Fruit fly (Drosophila melanogaster): ENCODE results near the gene CG3473.

CG3473 gene

DNA sequence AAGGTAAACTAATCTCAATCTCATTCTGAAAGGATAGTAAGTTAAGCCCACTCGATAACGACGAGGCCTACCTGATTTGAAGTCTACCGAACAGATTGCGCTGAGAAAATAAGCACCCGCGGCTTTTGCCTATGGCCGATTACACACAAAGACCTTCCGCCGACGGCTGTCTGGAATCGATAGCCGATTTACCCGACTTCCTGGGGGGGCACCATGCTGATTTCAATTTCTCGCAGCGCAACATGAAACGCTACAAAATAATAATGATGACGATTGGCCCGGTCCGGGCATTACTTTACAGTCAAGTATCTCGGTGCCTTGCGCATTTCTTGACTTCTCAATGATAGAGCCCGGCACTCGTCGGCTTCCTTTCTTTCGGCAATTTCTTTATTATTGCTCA lies 13.6 kb upstream of the CG3473 start:
- TF ChIP-seq h (optimal IDR thresholded peaks at IDR 0.05) (no peak), Sin3A (optimal IDR thresholded peaks at IDR 0.05) (no peak), Myc (optimal IDR thresholded peaks at IDR 0.05) (no peak), ttk (optimal IDR thresholded peaks at IDR 0.05) (no peak), psq (optimal IDR thresholded peaks at IDR 0.05) (no peak), insv (optimal IDR thresholded peaks at IDR 0.05) (no peak)

DNA sequence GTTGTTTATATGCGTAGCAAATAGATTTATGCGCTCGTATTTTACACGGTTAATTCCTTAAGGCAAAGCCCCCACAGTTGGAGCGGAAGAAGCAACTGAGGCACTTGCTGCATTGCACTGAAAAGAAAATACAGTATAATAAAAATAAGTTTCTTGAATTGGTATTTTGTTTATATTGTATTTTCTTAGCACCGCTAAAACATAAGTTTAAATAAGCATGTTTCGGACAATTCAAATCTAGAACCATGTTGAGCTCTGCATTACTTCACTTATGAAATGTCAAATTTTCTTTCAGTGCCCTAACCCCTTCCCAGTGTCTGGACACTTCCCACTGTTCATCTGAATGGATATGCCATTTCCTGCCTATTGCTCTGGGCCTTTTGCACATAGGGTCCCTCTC lies 11.3 kb upstream of the CG3473 start:
- TF ChIP-seq h (optimal IDR thresholded peaks at IDR 0.05) (no peak), Sin3A (optimal IDR thresholded peaks at IDR 0.05) (no peak), insv (optimal IDR thresholded peaks at IDR 0.05) (no peak), psq (optimal IDR thresholded peaks at IDR 0.05) (no peak), ttk (optimal IDR thresholded peaks at IDR 0.05) (no peak), Myc (optimal IDR thresholded peaks at IDR 0.05) (no peak)

DNA sequence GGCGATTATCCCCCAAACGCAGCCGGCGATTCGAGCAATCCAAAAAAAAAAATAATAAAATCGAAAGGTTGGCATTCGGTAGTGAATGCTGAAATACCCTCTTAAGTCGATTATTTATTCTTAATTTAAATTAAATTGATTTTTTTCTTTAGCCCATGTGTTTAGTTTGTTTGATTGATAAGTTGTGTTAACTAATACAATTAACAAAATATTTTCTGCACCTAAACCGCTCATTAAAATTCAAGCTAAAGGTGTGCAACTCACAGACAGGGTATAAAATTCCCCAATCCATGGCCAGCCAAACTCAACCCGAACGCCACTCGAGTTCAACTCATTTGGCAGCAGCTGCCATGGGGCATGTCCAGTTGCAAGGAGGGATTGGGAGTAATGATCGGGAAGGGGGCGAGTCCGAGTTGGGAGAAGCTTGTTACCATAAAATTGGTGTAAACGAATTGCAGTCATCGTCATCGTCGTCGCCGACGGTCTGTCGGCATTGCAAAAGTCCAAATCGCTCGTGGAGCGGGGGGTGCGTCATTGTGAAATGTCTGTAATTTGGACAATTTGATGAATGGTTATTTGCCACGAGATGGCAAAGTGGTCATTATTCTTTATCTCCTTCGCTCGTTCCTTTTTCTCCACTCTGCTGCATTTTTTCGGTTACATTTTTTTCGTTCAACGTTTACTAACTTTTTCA lies 9.8 kb upstream of the CG3473 start:
- TF ChIP-seq psq (optimal IDR thresholded peaks at IDR 0.05) (no peak), Sin3A (optimal IDR thresholded peaks at IDR 0.05) (no peak), ttk (optimal IDR thresholded peaks at IDR 0.05) (no peak), h (optimal IDR thresholded peaks at IDR 0.05) (no peak), Myc (optimal IDR thresholded peaks at IDR 0.05) (no peak), insv (optimal IDR thresholded peaks at IDR 0.05) (no peak)

DNA sequence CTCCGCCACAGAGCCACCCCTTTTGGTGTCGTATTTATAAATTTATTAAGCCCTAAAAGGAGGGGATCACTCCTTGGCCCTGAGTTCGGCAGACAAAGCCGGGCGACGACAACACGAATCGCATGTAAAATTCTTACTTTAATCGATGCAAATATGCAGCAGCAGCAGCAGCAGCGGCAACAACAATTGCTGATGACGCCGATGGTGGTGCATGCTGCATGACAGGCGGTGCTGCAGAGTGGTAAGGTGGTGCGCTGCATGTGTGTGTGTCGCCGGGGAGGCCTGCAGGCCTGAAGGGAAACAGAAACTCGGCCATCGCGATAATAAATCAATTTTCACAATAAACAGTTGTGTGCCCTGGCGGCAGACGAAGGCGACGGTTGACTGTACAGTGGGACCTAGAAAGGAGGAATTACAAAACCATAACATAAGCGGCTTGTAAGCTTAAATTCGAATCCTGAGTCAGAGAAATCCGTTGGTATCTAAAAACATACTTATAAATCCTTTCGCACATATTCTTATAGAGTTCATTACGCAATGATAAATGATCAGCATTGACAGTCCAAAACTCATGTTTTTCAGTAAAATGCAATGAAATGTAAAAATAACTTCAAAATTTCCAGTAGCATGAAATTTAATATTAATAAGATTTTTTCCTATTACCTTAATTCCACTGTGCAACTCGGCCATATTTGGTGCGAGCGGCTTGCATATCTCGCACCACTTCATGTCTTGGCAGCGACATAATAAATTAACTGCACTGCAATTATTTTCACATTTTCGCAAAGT lies 8.3 kb upstream of the CG3473 start:
- TF ChIP-seq psq (optimal IDR thresholded peaks at IDR 0.05) (no peak), h (optimal IDR thresholded peaks at IDR 0.05) (no peak), insv (optimal IDR thresholded peaks at IDR 0.05) (no peak), Myc (optimal IDR thresholded peaks at IDR 0.05) (no peak), ttk (optimal IDR thresholded peaks at IDR 0.05) (no peak), Sin3A (optimal IDR thresholded peaks at IDR 0.05) (no peak)

DNA sequence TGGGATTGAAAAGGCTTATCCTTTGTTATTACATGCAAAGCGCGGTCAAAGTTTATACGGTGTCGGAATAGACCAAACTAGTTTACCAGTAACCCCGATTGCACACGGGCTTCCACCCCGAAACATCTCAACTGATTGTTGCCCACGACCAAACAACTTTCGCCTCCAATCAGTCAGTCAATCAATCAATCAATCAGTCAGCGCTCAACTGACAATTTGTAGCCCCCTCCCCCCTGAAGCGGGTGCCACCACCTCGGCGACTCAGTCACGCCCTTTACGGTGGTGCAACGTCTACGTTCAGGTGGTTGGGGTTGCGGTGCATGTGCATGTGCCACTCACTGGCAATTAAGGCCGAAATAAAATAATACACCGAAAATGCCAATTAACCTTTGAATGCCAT lies 7.3 kb upstream of the CG3473 start:
- TF ChIP-seq psq (optimal IDR thresholded peaks at IDR 0.05) (no peak), insv (optimal IDR thresholded peaks at IDR 0.05) (no peak), Sin3A (optimal IDR thresholded peaks at IDR 0.05) (no peak), h (optimal IDR thresholded peaks at IDR 0.05) (no peak), Myc (optimal IDR thresholded peaks at IDR 0.05) (no peak)

DNA sequence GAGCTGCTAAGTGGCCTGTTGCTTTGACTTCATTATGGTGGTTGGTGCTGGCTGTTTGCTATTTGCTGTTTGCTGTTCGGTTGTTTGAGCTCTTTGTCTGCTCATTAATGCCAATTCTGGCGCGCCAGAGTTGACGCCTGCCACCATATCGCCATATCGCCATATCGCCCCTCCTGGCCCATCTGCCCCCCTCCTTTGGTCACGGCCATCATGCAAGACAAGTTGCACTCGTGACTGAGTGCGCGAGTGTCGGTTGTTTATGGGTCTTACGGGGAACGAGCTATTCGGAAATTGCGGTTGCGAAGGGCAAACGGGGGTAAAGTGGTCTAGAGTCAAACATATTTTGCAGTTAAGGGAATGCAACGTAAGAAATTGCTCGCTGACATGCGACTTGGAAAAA lies 6.6 kb upstream of the CG3473 start:
- TF ChIP-seq h (optimal IDR thresholded peaks at IDR 0.05) (no peak), ttk (optimal IDR thresholded peaks at IDR 0.05) (no peak), Sin3A (optimal IDR thresholded peaks at IDR 0.05) (no peak), insv (optimal IDR thresholded peaks at IDR 0.05) (no peak), psq (optimal IDR thresholded peaks at IDR 0.05) (no peak), Myc (optimal IDR thresholded peaks at IDR 0.05) (no peak)

DNA sequence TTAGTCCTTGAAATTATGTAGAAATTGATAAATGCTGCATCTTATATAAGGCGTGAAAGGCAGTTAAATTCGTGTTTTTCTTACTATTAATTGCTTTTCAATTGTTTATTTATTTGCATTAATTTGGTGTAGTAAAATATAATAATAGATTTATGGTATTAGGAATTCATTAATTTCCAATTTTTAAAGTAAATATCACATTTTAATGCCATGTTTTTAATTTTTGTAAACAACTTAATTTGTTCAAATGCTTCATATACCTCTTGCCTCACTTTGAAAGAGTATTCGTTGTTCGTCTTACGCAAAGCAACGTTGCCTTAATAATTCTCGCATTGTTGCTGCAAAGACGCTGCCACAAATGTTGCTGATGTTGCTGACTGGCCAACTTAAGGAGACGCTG lies 5.8 kb upstream of the CG3473 start:
- TF ChIP-seq h (optimal IDR thresholded peaks at IDR 0.05) (no peak), psq (optimal IDR thresholded peaks at IDR 0.05) (no peak), ttk (optimal IDR thresholded peaks at IDR 0.05) (no peak), insv (optimal IDR thresholded peaks at IDR 0.05) (no peak), Sin3A (optimal IDR thresholded peaks at IDR 0.05) (no peak), Myc (optimal IDR thresholded peaks at IDR 0.05) (no peak)

DNA sequence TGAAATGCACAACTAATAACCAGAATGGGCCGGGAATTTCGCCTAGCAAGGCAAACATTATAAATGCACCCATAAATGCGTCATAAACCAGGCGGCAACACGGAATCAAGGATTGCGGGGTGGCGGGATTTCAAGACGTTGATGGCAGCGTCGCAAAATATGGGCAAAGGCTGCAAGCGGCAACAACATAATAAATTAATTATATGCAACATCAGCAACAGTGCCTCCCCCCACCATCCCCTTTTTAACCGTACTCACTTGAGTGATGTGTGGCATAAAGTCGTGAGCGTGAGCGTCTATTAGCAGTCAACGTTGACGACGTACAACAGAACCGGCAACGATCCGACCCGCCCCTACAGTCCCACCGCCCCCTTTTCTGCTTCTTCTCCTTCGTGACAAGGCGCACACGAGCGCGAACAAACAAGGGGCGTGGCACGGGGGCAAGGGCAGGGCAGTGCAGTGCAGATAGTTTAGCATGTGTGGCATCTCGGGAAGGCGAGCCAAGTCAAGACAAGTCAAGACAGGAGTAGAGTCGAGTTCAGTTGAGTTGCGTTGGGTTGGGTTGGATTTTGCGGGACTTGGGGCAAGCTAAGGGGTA lies 5.1 kb upstream of the CG3473 start:
- TF ChIP-seq psq (optimal IDR thresholded peaks at IDR 0.05) = no peak
- TF ChIP-seq Sin3A (optimal IDR thresholded peaks at IDR 0.05) = no peak
- TF ChIP-seq Myc (optimal IDR thresholded peaks at IDR 0.05) = no peak
- TF ChIP-seq insv (optimal IDR thresholded peaks at IDR 0.05) = no peak
- no peak for TF ChIP-seq ttk (optimal IDR thresholded peaks at IDR 0.05)
- TF ChIP-seq h (optimal IDR thresholded peaks at IDR 0.05) = no peak

DNA sequence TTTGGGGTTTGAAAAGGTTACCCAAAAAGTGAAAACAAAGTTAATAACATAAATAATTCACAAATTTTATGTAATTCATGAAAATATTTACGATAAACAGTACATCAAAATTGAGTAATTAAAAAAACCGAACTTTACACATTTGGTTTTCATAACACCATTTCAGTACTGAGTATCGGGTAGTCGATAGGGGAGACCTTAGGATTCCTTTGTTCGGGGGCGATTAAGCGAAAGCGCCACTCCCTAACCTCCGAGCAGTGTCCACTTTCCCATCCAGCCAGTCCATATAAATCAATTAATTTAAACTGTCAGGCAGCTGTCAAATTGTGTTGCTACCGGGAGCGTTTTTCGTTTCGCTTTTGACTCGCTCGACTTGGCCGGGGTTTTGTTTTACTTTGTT lies 1.2 kb downstream of the CG3473 start:
- TF ChIP-seq psq (optimal IDR thresholded peaks at IDR 0.05) (no peak), Sin3A (optimal IDR thresholded peaks at IDR 0.05) (no peak), Myc (optimal IDR thresholded peaks at IDR 0.05) (no peak), ttk (optimal IDR thresholded peaks at IDR 0.05) (no peak), insv (optimal IDR thresholded peaks at IDR 0.05) (no peak), h (optimal IDR thresholded peaks at IDR 0.05) (no peak)

DNA sequence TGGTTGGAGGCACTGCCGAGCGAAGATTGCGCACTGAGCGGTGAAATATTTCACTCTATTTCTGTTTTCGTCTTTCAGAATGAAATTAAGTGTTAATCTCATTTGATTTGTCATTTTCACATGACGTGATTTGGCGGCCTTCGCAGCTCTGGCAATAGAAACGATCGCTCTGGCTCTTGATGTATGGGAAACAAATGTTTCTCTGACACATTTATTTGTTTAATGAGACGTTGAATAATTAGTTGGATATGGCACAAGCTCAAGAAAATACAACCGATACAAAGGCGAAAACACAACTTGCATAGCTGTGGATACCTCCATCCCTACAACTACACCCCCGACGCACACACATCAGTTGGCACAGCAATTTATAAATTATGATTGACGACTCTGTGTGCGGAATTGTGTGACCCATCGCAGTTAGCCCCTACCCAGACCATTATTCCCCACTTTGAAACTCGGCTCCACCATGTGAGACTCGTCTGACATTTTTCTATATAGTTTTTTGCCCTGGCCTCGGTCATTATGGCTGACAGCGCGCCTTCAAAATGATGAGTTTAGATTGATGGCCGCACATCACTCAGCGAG lies 4.6 kb downstream of the CG3473 start:
- TF ChIP-seq insv (optimal IDR thresholded peaks at IDR 0.05) (no peak), Sin3A (optimal IDR thresholded peaks at IDR 0.05) (no peak), Myc (optimal IDR thresholded peaks at IDR 0.05) (no peak), psq (optimal IDR thresholded peaks at IDR 0.05) (no peak), h (optimal IDR thresholded peaks at IDR 0.05) (no peak), ttk (optimal IDR thresholded peaks at IDR 0.05) (no peak)

DNA sequence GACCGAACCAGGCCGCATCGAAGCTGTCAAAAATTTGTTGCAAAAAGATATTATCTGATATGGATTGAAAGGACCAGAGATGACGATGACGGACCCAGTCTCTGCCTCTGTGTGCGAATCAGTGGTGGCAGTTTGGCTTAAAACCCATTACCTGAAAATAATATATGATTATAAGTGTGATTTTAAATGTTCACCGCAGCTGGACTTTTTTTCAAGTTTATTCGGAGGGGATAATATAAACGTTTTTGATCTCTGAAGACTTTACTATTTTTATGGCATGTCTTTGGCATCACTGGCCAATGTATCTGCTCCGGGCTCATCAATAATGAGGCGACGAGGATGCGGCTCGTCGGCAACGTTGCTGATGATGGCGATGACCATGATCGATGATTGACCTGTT lies 5.8 kb downstream of the CG3473 start:
- TF ChIP-seq Sin3A (optimal IDR thresholded peaks at IDR 0.05) (no peak), ttk (optimal IDR thresholded peaks at IDR 0.05) (no peak), psq (optimal IDR thresholded peaks at IDR 0.05) (no peak), h (optimal IDR thresholded peaks at IDR 0.05) (no peak), insv (optimal IDR thresholded peaks at IDR 0.05) (no peak), Myc (optimal IDR thresholded peaks at IDR 0.05) (no peak)

DNA sequence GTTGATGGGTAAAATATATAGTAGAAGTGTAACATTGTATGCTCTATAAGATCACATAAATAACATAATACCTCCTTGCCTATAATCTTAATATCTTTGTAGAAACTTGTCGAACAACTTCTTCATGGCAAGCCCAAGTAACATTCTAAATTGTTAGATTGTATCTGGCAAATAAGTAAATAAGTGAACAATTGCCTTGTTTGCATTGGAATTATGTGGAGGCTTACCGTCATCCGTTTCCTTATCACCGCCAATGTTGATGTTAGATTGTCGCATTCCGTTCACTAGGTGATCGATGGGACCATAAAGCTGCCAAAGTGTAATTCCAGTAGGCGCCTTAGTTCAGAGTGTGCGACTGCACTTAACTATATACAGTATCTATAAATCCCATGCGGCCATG lies 6.7 kb downstream of the CG3473 start:
- TF ChIP-seq insv (optimal IDR thresholded peaks at IDR 0.05) = no peak
- no peak for TF ChIP-seq h (optimal IDR thresholded peaks at IDR 0.05)
- TF ChIP-seq ttk (optimal IDR thresholded peaks at IDR 0.05) = no peak
- no peak for TF ChIP-seq psq (optimal IDR thresholded peaks at IDR 0.05)
- TF ChIP-seq Sin3A (optimal IDR thresholded peaks at IDR 0.05) = no peak
- TF ChIP-seq Myc (optimal IDR thresholded peaks at IDR 0.05) = no peak
